Fruit fly (Drosophila melanogaster) whole organism, embryonic: Measurements from ENCODE around the gene phol.
A peak's percentile ranks its signal among the peaks of the same experiment; 100 is the strongest.

Experiments used
- Adf1 ChIP-seq: fragments of 200-800 bp; sonication (Bioruptor generic); IDR thresholded peaks from 2 replicates; pipeline ENCODE4 v1.3.6; 2022; ENCODE audit warnings: missing biosample characterization, missing genetic modification characterization
- B-H1 ChIP-seq: fragments of 200-800 bp; sonication (Bioruptor generic); IDR thresholded peaks from 3 replicates; pipeline ENCODE4 v1.3.6; 2022; ENCODE audit warnings: missing biosample characterization, missing genetic modification characterization
- CG10274 ChIP-seq: fragments of 200-800 bp; sonication (Bioruptor generic); optimal IDR thresholded peaks from 3 replicates; lab custom pipeline; 2017; ENCODE audit warnings: missing biosample characterization, mild to moderate bottlenecking, missing genetic modification characterization
- CG11398 ChIP-seq: fragments of 200-800 bp; sonication (Bioruptor generic); optimal IDR thresholded peaks from 2 replicates; lab custom pipeline; 2016; ENCODE audit warnings: missing biosample characterization, missing genetic modification characterization
- CG12104 ChIP-seq: fragments of 200-800 bp; sonication (Bioruptor generic); optimal IDR thresholded peaks from 3 replicates; lab custom pipeline; 2016; ENCODE audit warnings: missing biosample characterization, missing genetic modification characterization
- CG13424 ChIP-seq: fragments of 200-800 bp; sonication (Bioruptor generic); optimal IDR thresholded peaks from 2 replicates; lab custom pipeline; 2019; ENCODE audit warnings: missing biosample characterization, mild to moderate bottlenecking, missing genetic modification characterization, moderate library complexity
- CG14014 ChIP-seq: fragments of 200-800 bp; sonication (Bioruptor generic); IDR thresholded peaks from 2 replicates; pipeline ENCODE4 v1.3.6; 2022; ENCODE audit warnings: missing biosample characterization, missing genetic modification characterization
- CG14441 ChIP-seq: fragments of 200-800 bp; sonication (Bioruptor generic); IDR thresholded peaks from 2 replicates; pipeline ENCODE4 v1.3.6; 2022; ENCODE audit warnings: missing biosample characterization, missing genetic modification characterization
- CG1603 ChIP-seq: fragments of 200-800 bp; sonication (Bioruptor generic); optimal IDR thresholded peaks from 2 replicates; lab custom pipeline; 2019; ENCODE audit warnings: missing biosample characterization, mild to moderate bottlenecking, missing genetic modification characterization, moderate library complexity
- CG17361 ChIP-seq: fragments of 200-800 bp; sonication (Bioruptor generic); IDR thresholded peaks from 3 replicates; pipeline ENCODE4 v1.3.6; 2022; ENCODE audit warnings: missing biosample characterization, missing genetic modification characterization
- CG2875 ChIP-seq: fragments of 200-800 bp; sonication (Bioruptor generic); optimal IDR thresholded peaks from 2 replicates; lab custom pipeline; 2017; ENCODE audit warnings: missing biosample characterization, mild to moderate bottlenecking, missing genetic modification characterization, missing genetic modification reagents
- CG3407 ChIP-seq: fragments of 200-800 bp; sonication (Bioruptor generic); optimal IDR thresholded peaks from 2 replicates; lab custom pipeline; 2018; ENCODE audit warnings: missing biosample characterization, mild to moderate bottlenecking, missing genetic modification characterization
- CG34376 ChIP-seq: fragments of 200-800 bp; sonication (Bioruptor generic); optimal IDR thresholded peaks from 2 replicates; lab custom pipeline; 2018; ENCODE audit warnings: missing biosample characterization, mild to moderate bottlenecking, missing genetic modification characterization
- CG4328 ChIP-seq: fragments of 200-800 bp; sonication (Bioruptor generic); optimal IDR thresholded peaks from 3 replicates; lab custom pipeline; 2017; ENCODE audit warnings: missing biosample characterization, missing genetic modification reagents, missing genetic modification characterization
- CG4820 ChIP-seq: fragments of 200-800 bp; sonication (Bioruptor generic); optimal IDR thresholded peaks from 3 replicates; lab custom pipeline; 2016; ENCODE audit warnings: missing biosample characterization, missing genetic modification characterization
- CG6791 ChIP-seq: fragments of 200-800 bp; sonication (Bioruptor generic); IDR thresholded peaks from 3 replicates; pipeline ENCODE4 v1.3.6; 2022; ENCODE audit warnings: missing biosample characterization, missing genetic modification characterization; ENCODE audit not compliant: partially characterized antibody
- CG8924 ChIP-seq: fragments of 200-800 bp; optimal IDR thresholded peaks from 3 replicates; lab custom pipeline; 2019; ENCODE audit warnings: missing biosample characterization, mild to moderate bottlenecking, missing genetic modification characterization, moderate library complexity
- CHES-1-like ChIP-seq: fragments of 200-800 bp; sonication (Bioruptor generic); optimal IDR thresholded peaks from 2 replicates; lab custom pipeline; 2016; ENCODE audit warnings: missing biosample characterization, missing genetic modification characterization
- ERR ChIP-seq: fragments of 200-800 bp; sonication (Bioruptor generic); optimal IDR thresholded peaks from 2 replicates; lab custom pipeline; 2016; ENCODE audit warnings: missing biosample characterization, missing genetic modification characterization
- Ets65A ChIP-seq: fragments of 200-800 bp; sonication (Bioruptor generic); peaks from one replicate; lab custom pipeline; 2016; ENCODE audit warnings: missing biosample characterization, missing genetic modification characterization
- HLH4C ChIP-seq: fragments of 200-800 bp; sonication (Bioruptor generic); IDR thresholded peaks from 3 replicates; pipeline ENCODE4 v1.3.6; 2022; ENCODE audit warnings: missing biosample characterization, missing genetic modification characterization; ENCODE audit not compliant: partially characterized antibody
- HmgD ChIP-seq: fragments of 200-800 bp; sonication (Bioruptor generic); optimal IDR thresholded peaks from 3 replicates; lab custom pipeline; 2016; ENCODE audit warnings: missing biosample characterization, missing genetic modification characterization
- Lim3 ChIP-seq: fragments of 200-800 bp; sonication (Bioruptor generic); IDR thresholded peaks from 2 replicates; pipeline ENCODE4 v1.3.6; 2022; ENCODE audit warnings: missing biosample characterization, missing genetic modification characterization
- PHDP ChIP-seq: fragments of 200-800 bp; sonication (Bioruptor generic); optimal IDR thresholded peaks from 3 replicates; lab custom pipeline; 2018; ENCODE audit warnings: missing biosample characterization, mild to moderate bottlenecking, missing genetic modification characterization, moderate library complexity
- Ravus ChIP-seq: fragments of 200-800 bp; sonication (Bioruptor generic); IDR thresholded peaks from 2 replicates; pipeline ENCODE4 v1.3.6; 2022; ENCODE audit warnings: missing biosample characterization, missing genetic modification characterization
- Tbp ChIP-seq: fragments of >200 bp; optimal IDR thresholded peaks from 2 replicates; lab custom pipeline; 2018; ENCODE audit warnings: missing biosample characterization, missing genetic modification characterization
- ac ChIP-seq: fragments of 200-800 bp; sonication (Bioruptor generic); optimal IDR thresholded peaks from 3 replicates; lab custom pipeline; 2017; ENCODE audit warnings: missing biosample characterization, mild to moderate bottlenecking, missing genetic modification characterization
- ase ChIP-seq: fragments of 200-800 bp; sonication (Bioruptor generic); IDR thresholded peaks from 3 replicates; pipeline ENCODE4 v1.3.6; 2022; ENCODE audit warnings: missing biosample characterization, missing genetic modification characterization
- da ChIP-seq: fragments of 200-800 bp; sonication (Bioruptor generic); optimal IDR thresholded peaks from 2 replicates; lab custom pipeline; 2016; ENCODE audit warnings: missing biosample characterization, missing genetic modification characterization
- ems ChIP-seq: fragments of 200-800 bp; sonication (Bioruptor generic); optimal IDR thresholded peaks from 3 replicates; lab custom pipeline; 2016; ENCODE audit warnings: missing biosample characterization, missing genetic modification characterization
- gem ChIP-seq: fragments of 200-800 bp; sonication (Bioruptor generic); optimal IDR thresholded peaks from 2 replicates; lab custom pipeline; 2019; ENCODE audit warnings: missing biosample characterization, mild to moderate bottlenecking, missing genetic modification characterization, moderate library complexity
- gsb-n ChIP-seq: fragments of 200-800 bp; sonication (Bioruptor generic); optimal IDR thresholded peaks from 3 replicates; lab custom pipeline; 2018; ENCODE audit warnings: missing biosample characterization, mild to moderate bottlenecking, missing genetic modification characterization
- her ChIP-seq: fragments of 200-800 bp; sonication (Bioruptor generic); optimal IDR thresholded peaks from 2 replicates; lab custom pipeline; 2016; ENCODE audit warnings: missing biosample characterization, missing genetic modification characterization
- jing ChIP-seq: fragments of 200-800 bp; sonication (Bioruptor generic); optimal IDR thresholded peaks from 2 replicates; lab custom pipeline; 2018; ENCODE audit warnings: missing biosample characterization, mild to moderate bottlenecking, missing genetic modification characterization
- jumu ChIP-seq: fragments of 200-800 bp; sonication (Bioruptor generic); optimal IDR thresholded peaks from 3 replicates; lab custom pipeline; 2016; ENCODE audit warnings: missing biosample characterization, missing genetic modification characterization
- lola ChIP-seq, 3 experiments: fragments of >200 bp in 2 of 3; fragments of 200-800 bp in 1 of 3; sonication (Bioruptor generic) in 1 of 3; optimal IDR thresholded peaks; 2 replicates each; lab custom pipeline; 2017 to 2019; ENCODE audit warnings: missing biosample characterization in 3 of 3, missing genetic modification characterization in 3 of 3, mild to moderate bottlenecking in 1 of 3, moderate library complexity in 1 of 3
- mld ChIP-seq: fragments of 200-800 bp; sonication (Bioruptor generic); IDR thresholded peaks from 3 replicates; pipeline ENCODE4 v1.3.6; 2022; ENCODE audit warnings: missing biosample characterization, missing genetic modification characterization; ENCODE audit not compliant: partially characterized antibody
- nom ChIP-seq: fragments of 200-800 bp; sonication (Bioruptor generic); optimal IDR thresholded peaks from 2 replicates; lab custom pipeline; 2017; ENCODE audit warnings: missing biosample characterization, missing genetic modification characterization, mild to moderate bottlenecking, moderate library complexity, missing genetic modification reagents
- org-1 ChIP-seq: fragments of 200-800 bp; sonication (Bioruptor generic); optimal IDR thresholded peaks from 2 replicates; lab custom pipeline; 2017; ENCODE audit warnings: missing biosample characterization, missing genetic modification characterization
- phol ChIP-seq: fragments of 200-800 bp; sonication (Bioruptor generic); optimal IDR thresholded peaks from 3 replicates; lab custom pipeline; 2018; ENCODE audit warnings: missing biosample characterization, mild to moderate bottlenecking, missing genetic modification characterization, moderate library complexity
- pzg ChIP-seq: fragments of 200-800 bp; sonication (Bioruptor generic); optimal IDR thresholded peaks from 3 replicates; lab custom pipeline; 2018; ENCODE audit warnings: missing biosample characterization, mild to moderate bottlenecking, missing genetic modification characterization, moderate library complexity
- repo ChIP-seq: fragments of 200-800 bp; sonication (Bioruptor generic); optimal IDR thresholded peaks from 2 replicates; lab custom pipeline; 2016; ENCODE audit warnings: missing biosample characterization, missing genetic modification characterization
- sc ChIP-seq, 3 experiments: fragments of >200 bp in 2 of 3; fragments of 200-800 bp in 1 of 3; sonication (Bioruptor generic) in 1 of 3; optimal IDR thresholded peaks; 2 replicates in 2 of 3; 3 replicates in 1 of 3; lab custom pipeline; 2017; ENCODE audit warnings: mild to moderate bottlenecking in 1 of 3, missing biosample characterization in 1 of 3, missing genetic modification characterization in 1 of 3, missing genetic modification reagents in 1 of 3
- sd ChIP-seq: fragments of 200-800 bp; sonication (Bioruptor generic); optimal IDR thresholded peaks from 3 replicates; lab custom pipeline; 2018; ENCODE audit warnings: missing biosample characterization, mild to moderate bottlenecking, missing genetic modification characterization, moderate library complexity
- so ChIP-seq: fragments of 200-800 bp; sonication (Bioruptor generic); IDR thresholded peaks from 3 replicates; pipeline ENCODE4 v1.3.6; 2022; ENCODE audit warnings: missing biosample characterization, missing genetic modification characterization
- toy ChIP-seq: fragments of 200-800 bp; sonication (Bioruptor generic); IDR thresholded peaks from 2 replicates; pipeline ENCODE4 v1.3.6; 2022; ENCODE audit warnings: missing biosample characterization, missing genetic modification characterization
- unpg ChIP-seq: fragments of 200-800 bp; sonication (Bioruptor generic); optimal IDR thresholded peaks from 3 replicates; lab custom pipeline; 2018; ENCODE audit warnings: missing biosample characterization, mild to moderate bottlenecking, missing genetic modification characterization, moderate library complexity
- vnd ChIP-seq: fragments of 200-800 bp; sonication (Bioruptor generic); IDR thresholded peaks from 3 replicates; pipeline ENCODE4 v1.3.6; 2022; ENCODE audit warnings: missing biosample characterization, missing genetic modification characterization; ENCODE audit not compliant: partially characterized antibody
- yki ChIP-seq: fragments of >200 bp; optimal IDR thresholded peaks from 3 replicates; lab custom pipeline; 2018

phol gene

DNA sequence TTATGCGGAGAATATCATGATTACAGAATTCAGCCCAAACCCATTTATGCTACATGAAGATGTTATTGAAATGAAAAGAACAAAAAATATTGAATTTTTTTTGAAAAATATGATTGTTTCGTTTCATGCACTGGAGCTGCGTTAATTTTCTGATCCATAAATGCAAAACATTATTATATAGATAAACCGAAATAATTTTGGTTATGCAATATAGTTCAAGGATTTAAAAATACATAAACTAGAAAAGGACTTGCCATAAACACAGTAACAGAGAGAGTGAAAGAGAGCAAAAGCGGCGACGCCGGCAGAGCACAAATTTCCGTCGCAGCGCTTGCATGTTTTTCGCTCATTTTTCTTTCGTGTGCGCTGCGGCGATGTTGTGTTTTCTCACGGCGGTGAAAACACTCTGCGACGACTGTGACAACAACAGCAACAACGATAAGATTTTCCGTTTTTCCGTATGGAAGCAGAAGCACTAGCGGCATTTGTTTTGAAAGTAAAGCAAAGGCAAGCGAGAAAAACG is 6.2 kb upstream of the phol start (continued):
- TF ChIP-seq CG14441 (GFP tag; lab: Robert Waterston, UW) (peak; percentile 42; the same call in 1 of the 2 replicates), toy (GFP tag; lab: Robert Waterston, UW) (no peak), CG4820 (peak; percentile 100), pzg (GFP tag; lab: Kevin White, UChicago) (no peak), CG17361 (GFP tag; lab: Robert Waterston, UW) (peak; percentile 89), CG6791 (GFP tag; lab: Robert Waterston, UW) (peak; percentile 38; the same call in 1 of the 3 replicates), yki (lab: Kevin White, UChicago) (peak; percentile 55), Ravus (GFP tag; lab: Robert Waterston, UW) (peak; percentile 21; the same call in 1 of the 2 replicates), unpg (peak; percentile 95), gem (tag; lab: Kevin White, UChicago) (peak; percentile 97), ERR (GFP tag; lab: Kevin White, UChicago) (peak; percentile 67), HLH4C (GFP tag; lab: Robert Waterston, UW) (no peak), sc (optimal IDR thresholded peaks at IDR 0.05; lab: Kevin White, UChicago) (no peak), sc (GFP tag; optimal IDR thresholded peaks at IDR 0.05; lab: Kevin White, UChicago) (peak; percentile 82), CG14014 (GFP tag; lab: Robert Waterston, UW) (peak; percentile 78), CG8924 (tag; lab: Kevin White, UChicago) (peak; percentile 96), B-H1 (GFP tag; lab: Robert Waterston, UW) (peak; percentile 75), CG11398 (GFP tag; lab: Kevin White, UChicago) (peak; percentile 71), jing (GFP tag; lab: Kevin White, UChicago) (peak; percentile 24), vnd (no peak), her (GFP tag; lab: Kevin White, UChicago) (peak; percentile 74), ac (GFP tag; lab: Kevin White, UChicago) (peak; percentile 78), ase (GFP tag; lab: Robert Waterston, UW) (no peak), mld (GFP tag; lab: Robert Waterston, UW) (0 out of 3 replicates have a peak, but pooled peaks have one; percentile 8), CG4328 (GFP tag; lab: Kevin White, UChicago) (peak; percentile 88), ems (GFP tag; lab: Kevin White, UChicago) (peak; percentile 87), Lim3 (GFP tag; lab: Robert Waterston, UW) (no peak), sd (tag; lab: Kevin White, UChicago) (no peak), da (no peak), phol (peak; percentile 98), CG12104 (GFP tag; lab: Kevin White, UChicago) (peak; percentile 86), nom (GFP tag; lab: Kevin White, UChicago) (peak; percentile 77), CG3407 (GFP tag; lab: Kevin White, UChicago) (peak; percentile 87), Tbp (GFP tag; lab: Kevin White, UChicago) (no peak), Ets65A (no peak), so (GFP tag; lab: Robert Waterston, UW) (peak; percentile 55; the same call in 1 of the 3 replicates), CG10274 (GFP tag; lab: Kevin White, UChicago) (peak; percentile 51), CHES-1-like (GFP tag; lab: Kevin White, UChicago) (peak; percentile 69), CG2875 (GFP tag; lab: Kevin White, UChicago) (peak; percentile 89), lola (GFP tag; optimal IDR thresholded peaks at IDR 0.05; lab: Kevin White, UChicago) (peak in 1 of 3 experiments; percentile 96), CG34376 (GFP tag; lab: Kevin White, UChicago) (peak; percentile 93), Adf1 (GFP tag; lab: Robert Waterston, UW) (peak; percentile 83), repo (GFP tag; lab: Kevin White, UChicago) (peak; percentile 34), org-1 (GFP tag; lab: Kevin White, UChicago) (peak; percentile 89), CG1603 (tag; lab: Kevin White, UChicago) (peak; percentile 80), HmgD (no peak), jumu (GFP tag; lab: Kevin White, UChicago) (peak; percentile 44), CG13424 (tag; lab: Kevin White, UChicago) (peak; percentile 93), PHDP (tag; lab: Kevin White, UChicago) (peak; percentile 95), gsb-n (tag; lab: Kevin White, UChicago) (peak; percentile 91)
